Fruit fly (Drosophila melanogaster): ENCODE data around the gene CG12498.

The CG12498 gene

DNA sequence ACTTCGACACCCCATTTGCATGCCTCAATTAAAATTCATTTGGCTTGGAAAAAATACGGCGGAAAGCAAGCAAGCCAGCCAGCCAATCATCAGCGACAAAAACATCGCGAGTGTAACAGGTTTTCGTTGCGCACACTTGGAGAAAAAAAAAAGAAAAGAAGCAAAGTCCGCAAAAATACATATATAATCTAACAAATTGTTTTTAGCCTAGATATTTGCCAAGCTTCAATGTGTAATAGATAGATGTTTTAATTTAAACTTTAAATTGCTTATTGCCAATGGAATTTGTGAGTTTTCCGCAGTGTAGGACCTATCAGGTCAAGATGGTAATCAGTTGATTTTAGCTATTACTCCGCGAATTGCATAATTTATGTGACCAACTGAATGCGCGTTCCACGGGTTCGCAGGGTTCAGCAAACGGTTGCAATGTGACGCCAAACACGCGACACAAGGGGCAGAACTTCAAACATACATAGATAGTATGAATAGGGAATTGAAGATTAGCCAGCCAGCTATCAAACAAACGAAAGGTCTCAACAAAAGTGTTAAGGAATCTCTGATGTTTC is 23.0 kb upstream of the CG12498 start (continued):
- TF ChIP-seq CG16813 (GFP tag; IDR thresholded peaks at IDR 0.05; ENCODE audit: partially characterized antibody) (no peak), CG10366 (GFP tag; IDR thresholded peaks at IDR 0.05) (peak; percentile 93), seq (GFP tag; IDR thresholded peaks at IDR 0.05) (peak; percentile 91), lola (GFP tag; optimal IDR thresholded peaks at IDR 0.05) (no peak), H15 (GFP tag; IDR thresholded peaks at IDR 0.05) (peak; percentile 90), run (tag; optimal IDR thresholded peaks at IDR 0.05) (peak; percentile 54), CG11560 (tag; IDR thresholded peaks at IDR 0.05) (peak; percentile 84), CG11247 (GFP tag; IDR thresholded peaks at IDR 0.05) (peak; percentile 92), pb (GFP tag; optimal IDR thresholded peaks at IDR 0.05) (peak; percentile 80), stc (GFP tag; IDR thresholded peaks at IDR 0.05) (peak; percentile 89), vfl (GFP tag; optimal IDR thresholded peaks at IDR 0.05) (peak; percentile 81), CG10147 (GFP tag; optimal IDR thresholded peaks at IDR 0.05) (peak; percentile 84), grau (tag; optimal IDR thresholded peaks at IDR 0.05) (peak; percentile 72), CG10274 (GFP tag; optimal IDR thresholded peaks at IDR 0.05) (peak; percentile 73), Dad (GFP tag; optimal IDR thresholded peaks at IDR 0.05) (peak; percentile 96), cato (GFP tag; optimal IDR thresholded peaks at IDR 0.05; ENCODE audit: borderline replicate concordance) (peak; percentile 69), CG4617 (GFP tag; optimal IDR thresholded peaks at IDR 0.05; ENCODE audit: borderline replicate concordance) (peak; percentile 54), CG11398 (GFP tag; optimal IDR thresholded peaks at IDR 0.05) (peak; percentile 52), CG14441 (GFP tag; IDR thresholded peaks at IDR 0.05) (peak; percentile 96), so (GFP tag; IDR thresholded peaks at IDR 0.05) (peak; percentile 90), Ets65A (GFP tag) (peak; percentile 96), gce (GFP tag; IDR thresholded peaks at IDR 0.05) (peak; percentile 91), Six4 (GFP tag; optimal IDR thresholded peaks at IDR 0.05) (peak; percentile 78), tap (tag; optimal IDR thresholded peaks at IDR 0.05) (peak; percentile 70), bowl (GFP tag; IDR thresholded peaks at IDR 0.05) (peak; percentile 89), gsb (GFP tag; IDR thresholded peaks at IDR 0.05) (peak; percentile 87), Dll (GFP tag; IDR thresholded peaks at IDR 0.05; ENCODE audit: partially characterized antibody) (no peak), ham (GFP tag; IDR thresholded peaks at IDR 0.05) (peak; percentile 63; the same call in 1 of the 2 replicates), sob (GFP tag; IDR thresholded peaks at IDR 0.05) (peak; percentile 95), CG9932 (GFP tag; IDR thresholded peaks at IDR 0.05) (peak; percentile 89), CG1603 (tag; optimal IDR thresholded peaks at IDR 0.05) (peak; percentile 81), Drgx (GFP tag; IDR thresholded peaks at IDR 0.05) (peak; percentile 97), peb (GFP tag; IDR thresholded peaks at IDR 0.05) (peak; percentile 80), Bgb (GFP tag; IDR thresholded peaks at IDR 0.05; ENCODE audit: partially characterized antibody) (no peak), ERR (GFP tag; optimal IDR thresholded peaks at IDR 0.05) (peak; percentile 83), CG6654 (GFP tag; optimal IDR thresholded peaks at IDR 0.05) (peak; percentile 43), ttk (GFP tag; IDR thresholded peaks at IDR 0.05) (peak; percentile 94), E2f1 (GFP tag; IDR thresholded peaks at IDR 0.05) (peak; percentile 89), Dip3 (GFP tag; optimal IDR thresholded peaks at IDR 0.05) (peak; percentile 85), CG3281 (GFP tag; optimal IDR thresholded peaks at IDR 0.05) (peak; percentile 88), CG4707 (GFP tag; optimal IDR thresholded peaks at IDR 0.05) (no peak), Poxn (GFP tag; IDR thresholded peaks at IDR 0.05) (peak; percentile 83), Nf-YC (tag; optimal IDR thresholded peaks at IDR 0.05) (peak; percentile 63), bcd (GFP tag; optimal IDR thresholded peaks at IDR 0.05) (peak; percentile 85), CG1602 (GFP tag; optimal IDR thresholded peaks at IDR 0.05) (peak; percentile 81), Rx (GFP tag; IDR thresholded peaks at IDR 0.05) (peak; percentile 86), kah (GFP tag; optimal IDR thresholded peaks at IDR 0.05) (peak; percentile 75), CG2875 (GFP tag; optimal IDR thresholded peaks at IDR 0.05) (peak; percentile 61), zen2 (GFP tag; IDR thresholded peaks at IDR 0.05; ENCODE audit: partially characterized antibody) (no peak), CG18764 (GFP tag; optimal IDR thresholded peaks at IDR 0.05) (peak; percentile 81), crc (GFP tag; optimal IDR thresholded peaks at IDR 0.05) (peak; percentile 81)
